Fruit fly (Drosophila melanogaster): ENCODE data around the gene Alp11.

DNA sequence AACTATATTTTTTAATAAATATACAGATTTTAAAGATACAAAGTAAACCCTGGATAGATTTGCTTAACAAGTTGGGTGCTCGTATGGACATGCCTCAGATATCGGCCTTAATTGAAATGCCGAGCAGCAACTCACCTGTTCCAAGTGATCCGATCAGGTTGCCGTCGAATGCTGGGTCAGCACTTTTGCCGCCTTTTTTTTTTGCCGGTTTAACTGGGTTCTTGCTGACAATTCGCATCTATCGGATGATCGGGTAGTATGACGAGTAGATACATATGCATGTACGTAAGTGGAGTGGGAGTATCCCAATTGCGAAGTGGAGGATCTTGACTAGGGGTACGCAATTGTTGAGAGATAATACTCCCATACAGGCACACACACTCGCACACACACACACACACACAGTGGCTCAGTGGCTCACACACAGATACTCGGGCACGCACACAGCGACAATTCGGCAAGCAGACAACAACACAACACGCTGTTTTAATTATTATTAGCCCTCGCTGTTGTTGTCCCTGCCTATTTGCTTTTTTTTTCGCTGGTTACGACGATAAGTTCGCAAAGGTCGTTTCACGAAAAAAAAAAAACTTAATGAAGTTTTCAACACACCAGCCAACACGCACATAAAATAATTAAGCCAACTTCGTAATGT is 5.4 kb downstream of the Alp11 start:
- TF ChIP-seq CG8478 (optimal IDR thresholded peaks at IDR 0.05) (no peak), CTCF (optimal IDR thresholded peaks at IDR 0.05) (no peak)

All from S2 (cell line).